Worm (Caenorhabditis elegans) whole organism, midembryonic: ENCODE results near the gene fbxa-120.

Experiments
- T22C8.4 ChIP-seq: fragments of 200-800 bp; sonication (Bioruptor generic); IDR thresholded peaks from 2 replicates; pipeline ENCODE4 v1.3.6; 2022; ENCODE audit warnings: missing genetic modification characterization, missing compliant biosample characterization
- cog-1 ChIP-seq: sonication (generic microtip); optimal IDR thresholded peaks from 2 replicates; lab custom pipeline; 2016; ENCODE audit warnings: missing genetic modification characterization, missing compliant biosample characterization
- flt-1 ChIP-seq: fragments of 200-800 bp; sonication (Bioruptor generic); IDR thresholded peaks from 2 replicates; pipeline ENCODE4 v1.3.6; 2022; ENCODE audit warnings: missing genetic modification characterization, missing compliant biosample characterization
- klf-2 ChIP-seq: fragments of 200-800 bp; sonication (Bioruptor generic); conservative IDR thresholded peaks from 2 replicates; pipeline ENCODE4 v1.3.6; 2022; ENCODE audit warnings: missing genetic modification reagents, missing genetic modification characterization, missing compliant biosample characterization
- med-1 ChIP-seq: sonication (generic microtip); optimal IDR thresholded peaks from 2 replicates; lab custom pipeline; 2017; ENCODE audit warnings: missing genetic modification characterization, mild to moderate bottlenecking, missing compliant biosample characterization, antibody characterized with exemption, missing genetic modification reagents; ENCODE audit not compliant: insufficient read depth
- ref-1 ChIP-seq: fragments of 200-800 bp; sonication (Bioruptor generic); conservative IDR thresholded peaks from 2 replicates; pipeline ENCODE4 v1.3.6; 2022; ENCODE audit warnings: missing genetic modification reagents, missing genetic modification characterization, missing compliant biosample characterization
- tab-1 ChIP-seq: fragments of 200-800 bp; sonication (Bioruptor generic); IDR thresholded peaks from 2 replicates; pipeline ENCODE4 v1.3.6; 2022; ENCODE audit warnings: missing genetic modification characterization, missing compliant biosample characterization
- ztf-23 ChIP-seq: fragments of 200-800 bp; sonication (Bioruptor generic); IDR thresholded peaks from 2 replicates; pipeline ENCODE4 v1.3.6; 2022; ENCODE audit warnings: missing genetic modification reagents, missing genetic modification characterization, missing compliant biosample characterization
- ztf-29 ChIP-seq: fragments of 200-800 bp; sonication (Bioruptor generic); IDR thresholded peaks from 2 replicates; pipeline ENCODE4 v1.3.6; 2022; ENCODE audit warnings: missing genetic modification reagents, missing genetic modification characterization, missing compliant biosample characterization

Gene fbxa-120

DNA sequence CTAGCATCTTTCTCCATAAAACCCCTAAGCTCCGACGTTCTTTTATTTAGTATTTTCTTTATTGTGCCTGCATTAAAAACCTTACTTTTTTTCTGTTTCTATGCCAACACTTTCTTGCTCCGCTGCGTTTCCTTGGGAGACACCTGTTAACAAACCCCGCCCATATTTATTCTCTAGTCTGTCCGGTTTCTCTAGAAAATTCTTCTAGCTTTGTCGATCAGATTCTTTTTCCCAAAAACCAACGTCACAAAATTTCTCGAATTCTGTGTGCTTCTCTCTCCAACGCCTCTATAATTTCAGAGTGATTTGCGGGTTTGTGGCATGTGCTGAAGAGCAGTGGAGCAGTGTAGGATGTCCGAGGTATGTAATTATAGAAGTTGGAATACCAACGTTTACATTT lies 15.8 kb downstream of the fbxa-120 start, which contains the start of gene ptr-5:
TSS of gene ptr-5 (plus strand) at position 301 of the 400 bp plus-strand sequence.
- no peak for TF ChIP-seq ref-1 (GFP tag; lab: Robert Waterston, UW)
- TF ChIP-seq ztf-29 (GFP tag; lab: Robert Waterston, UW), result no peak
- no peak for TF ChIP-seq cog-1 (tag; lab: Kevin White, UChicago)
- TF ChIP-seq klf-2, result no peak
- no peak for TF ChIP-seq ztf-23 (GFP tag; lab: Robert Waterston, UW)
- no peak for TF ChIP-seq T22C8.4 (GFP tag; lab: Robert Waterston, UW)
- TF ChIP-seq tab-1 (GFP tag; lab: Robert Waterston, UW), result no peak

DNA sequence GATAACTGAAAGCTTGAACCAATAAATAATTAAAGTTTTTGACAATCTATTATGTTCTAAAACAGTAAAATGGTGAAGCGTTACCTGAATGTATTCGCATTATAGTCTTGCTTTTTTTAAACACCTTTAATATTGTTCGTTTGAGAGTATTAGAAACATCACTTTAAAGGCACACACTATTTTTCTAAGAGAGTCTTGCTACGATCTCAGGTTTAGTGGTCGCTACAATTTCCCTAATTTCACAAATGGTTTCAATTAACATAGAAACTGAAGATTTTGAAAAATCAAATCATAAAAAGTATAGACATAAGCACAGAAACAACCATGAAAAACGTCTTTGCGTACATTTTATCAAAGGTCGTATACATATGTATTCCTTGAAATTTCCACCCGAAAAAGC lies 18.1 kb downstream of the fbxa-120 start:
- TF ChIP-seq med-1 (GFP tag; lab: Kevin White, UChicago) (no peak), ztf-29 (GFP tag; lab: Robert Waterston, UW) (no peak), flt-1 (GFP tag; lab: Robert Waterston, UW) (no peak)

DNA sequence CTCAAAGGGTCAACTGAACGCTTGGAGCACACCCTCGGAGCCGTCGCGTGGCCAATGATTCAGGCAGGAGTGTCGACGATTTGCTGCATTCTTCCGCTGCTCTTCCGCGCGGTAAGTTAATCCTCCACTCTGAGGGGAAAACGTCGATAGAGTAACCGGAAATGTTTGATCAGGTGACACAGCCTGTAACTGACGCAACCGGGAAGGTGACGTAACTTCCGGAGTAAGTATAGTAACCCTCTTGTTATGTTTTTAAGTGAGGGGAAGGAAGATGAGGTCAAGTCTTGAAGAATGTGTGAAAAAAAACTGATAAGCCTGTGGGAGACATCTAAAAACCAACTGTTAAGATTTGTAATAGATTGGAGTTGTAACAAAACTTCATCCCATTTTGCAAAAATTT lies 22.4 kb downstream of the fbxa-120 start:
- no peak for TF ChIP-seq ztf-29 (GFP tag; lab: Robert Waterston, UW)
- no peak for TF ChIP-seq tab-1 (GFP tag; lab: Robert Waterston, UW)
- TF ChIP-seq ref-1 (GFP tag; lab: Robert Waterston, UW), result no peak
- no peak for TF ChIP-seq flt-1 (GFP tag; lab: Robert Waterston, UW)
- TF ChIP-seq cog-1 (tag; lab: Kevin White, UChicago), result no peak
- no peak for TF ChIP-seq T22C8.4 (GFP tag; lab: Robert Waterston, UW)
- no peak for TF ChIP-seq klf-2
- no peak for TF ChIP-seq med-1 (GFP tag; lab: Kevin White, UChicago)
- TF ChIP-seq ztf-23 (GFP tag; lab: Robert Waterston, UW), result no peak

DNA sequence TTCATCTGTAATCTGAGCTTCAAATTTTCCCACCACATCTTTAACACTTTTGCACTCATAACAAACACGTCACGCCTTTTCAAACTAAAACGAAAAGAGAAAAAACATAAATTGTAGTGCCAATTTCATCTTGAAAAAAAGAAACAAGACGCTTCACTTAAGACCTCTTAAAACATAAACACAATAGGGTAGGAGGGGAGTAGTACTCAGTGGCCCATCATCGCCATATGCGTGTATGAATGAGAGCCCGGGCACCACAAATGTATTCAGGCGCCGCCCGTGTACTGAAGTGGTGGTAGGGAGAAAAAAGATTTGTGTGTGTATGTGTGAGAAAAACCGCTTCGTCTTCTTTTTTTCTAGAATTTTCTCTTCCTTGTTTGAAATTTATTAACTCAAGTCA lies 24.7 kb downstream of the fbxa-120 start:
- no peak for TF ChIP-seq T22C8.4 (GFP tag; lab: Robert Waterston, UW)
- TF ChIP-seq cog-1 (tag; lab: Kevin White, UChicago), result no peak

DNA sequence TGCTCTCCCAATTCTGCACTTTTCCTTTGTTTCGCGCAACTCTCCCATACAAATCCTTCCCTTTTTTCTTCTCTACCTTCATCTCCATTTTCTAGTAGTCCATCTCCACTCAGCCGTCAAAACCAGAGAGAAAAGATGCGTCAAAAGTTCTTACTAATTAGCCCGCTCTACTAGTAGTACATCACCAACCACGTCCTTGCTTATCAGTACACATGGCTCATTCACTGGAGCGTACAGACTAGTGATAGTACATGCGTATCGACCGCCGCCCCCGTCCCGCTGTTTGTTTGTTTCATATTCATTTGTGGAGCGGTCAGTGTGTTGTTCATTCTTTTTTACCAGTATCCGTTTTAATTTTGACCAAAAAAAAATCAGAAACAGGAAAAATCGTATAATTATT lies 26.6 kb downstream of the fbxa-120 start:
- TF ChIP-seq klf-2 (no peak), ref-1 (GFP tag; lab: Robert Waterston, UW) (no peak)

DNA sequence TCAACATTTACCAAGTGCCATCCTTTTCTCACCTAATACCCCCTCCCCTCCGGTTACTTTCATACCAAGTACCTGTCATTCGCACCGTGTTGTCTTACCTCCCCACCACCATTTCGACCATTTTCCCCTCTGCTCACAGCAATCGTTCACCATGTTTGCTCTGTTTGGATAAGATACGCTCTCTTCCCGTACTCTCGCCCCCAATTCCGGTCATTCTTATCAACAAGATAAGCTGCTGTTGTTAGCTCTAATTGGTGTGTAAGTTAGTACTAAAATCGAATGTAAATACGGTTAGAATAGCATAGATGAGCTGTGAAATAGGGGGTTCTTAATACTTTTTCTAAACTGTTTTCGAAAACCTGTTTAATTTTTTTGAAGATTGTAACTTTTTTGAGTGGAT lies 28.1 kb downstream of the fbxa-120 start:
- no peak for TF ChIP-seq cog-1 (tag; lab: Kevin White, UChicago)
- no peak for TF ChIP-seq ztf-23 (GFP tag; lab: Robert Waterston, UW)
- TF ChIP-seq flt-1 (GFP tag; lab: Robert Waterston, UW), result no peak
- no peak for TF ChIP-seq med-1 (GFP tag; lab: Kevin White, UChicago)

DNA sequence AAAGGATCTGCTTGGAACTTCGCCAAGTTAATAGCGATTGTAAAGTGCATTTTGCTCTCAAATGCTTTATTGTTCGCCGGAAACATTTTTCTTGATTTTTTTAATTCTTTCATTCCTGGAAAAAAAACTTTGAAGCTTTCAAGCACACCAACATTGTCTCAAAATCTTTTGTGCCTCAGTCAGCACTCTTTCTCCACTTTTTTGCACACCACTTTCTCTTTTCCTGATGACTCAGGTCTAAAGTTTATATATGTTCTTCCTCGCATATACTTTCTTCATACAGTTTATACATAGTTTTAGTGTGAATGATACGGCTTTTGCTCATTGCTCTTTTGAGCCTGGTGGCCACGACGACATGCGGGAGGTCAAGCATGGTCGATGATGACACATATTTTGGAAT lies 31.2 kb downstream of the fbxa-120 start, which contains the start of gene C53C11.5:
TSS of gene C53C11.5 (plus strand) at position 301 of the 400 bp plus-strand sequence.
- no peak for TF ChIP-seq ztf-23 (GFP tag; lab: Robert Waterston, UW)
- no peak for TF ChIP-seq ztf-29 (GFP tag; lab: Robert Waterston, UW)
- TF ChIP-seq tab-1 (GFP tag; lab: Robert Waterston, UW), result no peak
- TF ChIP-seq ref-1 (GFP tag; lab: Robert Waterston, UW), result no peak
- TF ChIP-seq med-1 (GFP tag; lab: Kevin White, UChicago), result no peak
- no peak for TF ChIP-seq flt-1 (GFP tag; lab: Robert Waterston, UW)
- TF ChIP-seq cog-1 (tag; lab: Kevin White, UChicago), result no peak
- TF ChIP-seq T22C8.4 (GFP tag; lab: Robert Waterston, UW), result no peak
- no peak for TF ChIP-seq klf-2

DNA sequence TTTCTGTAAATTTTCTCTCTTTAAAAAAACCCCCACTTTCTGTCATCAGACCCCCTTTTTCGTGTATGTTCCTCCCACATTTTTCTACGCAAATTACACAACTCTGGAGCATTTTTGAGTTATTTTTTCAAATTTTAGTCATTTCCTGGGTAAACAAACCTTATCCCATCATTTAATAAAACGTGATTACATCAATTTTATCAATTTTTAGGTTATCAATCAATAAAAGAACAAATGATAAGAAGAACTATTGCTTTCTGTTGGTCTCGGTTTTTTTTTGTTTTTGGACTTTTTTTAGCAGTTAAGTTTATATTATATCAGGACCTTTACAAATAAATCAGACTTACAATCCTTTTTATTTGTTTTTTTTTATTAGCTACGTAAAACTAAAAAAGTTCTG lies 33.8 kb downstream of the fbxa-120 start, which contains the start of gene C53C11.2:
TSS of gene C53C11.2 (plus strand) at position 284 of the 400 bp plus-strand sequence.
- no peak for TF ChIP-seq T22C8.4 (GFP tag; lab: Robert Waterston, UW)
- TF ChIP-seq cog-1 (tag; lab: Kevin White, UChicago), result no peak
- TF ChIP-seq med-1 (GFP tag; lab: Kevin White, UChicago), result no peak
- no peak for TF ChIP-seq tab-1 (GFP tag; lab: Robert Waterston, UW)
- TF ChIP-seq ref-1 (GFP tag; lab: Robert Waterston, UW), result no peak
- no peak for TF ChIP-seq ztf-23 (GFP tag; lab: Robert Waterston, UW)
- TF ChIP-seq flt-1 (GFP tag; lab: Robert Waterston, UW), result no peak
- TF ChIP-seq klf-2, result no peak
- TF ChIP-seq ztf-29 (GFP tag; lab: Robert Waterston, UW), result no peak

DNA sequence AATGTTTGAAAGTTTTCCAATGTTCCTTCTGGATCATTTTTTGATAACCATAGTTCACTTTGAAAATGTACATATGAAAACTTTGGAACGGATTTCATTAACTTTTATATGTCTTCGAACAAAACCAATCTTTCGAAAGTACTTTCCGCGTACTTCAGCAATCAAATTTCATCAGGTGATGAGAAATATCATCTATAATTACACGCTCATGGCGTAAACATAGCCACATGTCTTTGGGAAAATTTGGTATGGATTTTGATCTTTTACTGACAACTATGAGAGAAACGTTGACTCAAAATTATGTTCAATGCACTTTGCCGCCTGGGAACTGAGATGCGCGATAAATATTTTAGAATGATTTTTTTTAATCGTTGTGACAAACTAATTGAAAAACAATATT lies 36.4 kb downstream of the fbxa-120 start:
- TF ChIP-seq tab-1 (GFP tag; lab: Robert Waterston, UW), result no peak
- no peak for TF ChIP-seq klf-2
- no peak for TF ChIP-seq ztf-23 (GFP tag; lab: Robert Waterston, UW)
- no peak for TF ChIP-seq ref-1 (GFP tag; lab: Robert Waterston, UW)
- TF ChIP-seq med-1 (GFP tag; lab: Kevin White, UChicago), result no peak
- no peak for TF ChIP-seq T22C8.4 (GFP tag; lab: Robert Waterston, UW)

DNA sequence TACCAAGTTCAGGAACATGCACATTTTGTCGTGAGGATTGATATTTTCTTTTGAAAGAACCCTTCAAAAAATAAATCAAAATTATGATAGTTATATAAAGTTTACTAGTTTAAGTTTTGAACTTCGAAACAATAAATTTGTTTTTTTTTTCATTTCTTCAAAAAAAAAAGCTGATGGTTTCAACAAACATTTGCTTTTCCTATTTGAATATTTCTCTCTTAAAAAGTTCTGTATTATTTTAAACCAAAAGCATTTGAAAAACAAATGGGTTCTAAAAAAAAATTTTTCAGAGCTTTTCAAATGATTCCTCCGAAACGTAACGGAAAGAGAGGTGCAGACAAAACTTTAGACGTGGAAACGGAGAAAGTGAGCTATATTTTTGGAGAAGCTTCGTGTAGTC lies 38.0 kb downstream of the fbxa-120 start, which contains the start of gene C53C11.1:
TSS of gene C53C11.1 (plus strand) at position 301 of the 400 bp plus-strand sequence.
- TF ChIP-seq tab-1 (GFP tag; lab: Robert Waterston, UW), result no peak

DNA sequence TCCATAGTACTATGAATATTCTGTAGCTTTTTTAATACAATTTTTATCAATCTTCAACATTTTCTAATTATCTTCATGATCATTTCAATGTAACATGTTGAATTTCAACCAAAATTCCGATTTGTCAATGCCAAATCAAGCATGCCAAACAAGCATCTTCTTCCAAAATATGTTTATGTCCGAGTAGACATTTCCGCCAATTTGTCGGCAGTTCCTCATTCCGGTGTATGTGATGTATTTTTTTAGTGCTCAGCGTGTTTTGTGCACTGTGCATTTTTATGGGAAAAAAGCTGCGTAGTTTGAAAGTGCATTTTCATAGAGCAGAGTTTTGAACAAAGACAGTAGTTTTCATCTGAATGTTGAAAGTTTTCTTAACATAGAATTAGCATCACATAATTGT lies 46.9 kb downstream of the fbxa-120 start:
- TF ChIP-seq ztf-29 (GFP tag; lab: Robert Waterston, UW), result no peak
- no peak for TF ChIP-seq cog-1 (tag; lab: Kevin White, UChicago)
- no peak for TF ChIP-seq tab-1 (GFP tag; lab: Robert Waterston, UW)
- TF ChIP-seq klf-2, result no peak
- TF ChIP-seq ref-1 (GFP tag; lab: Robert Waterston, UW), result no peak
- TF ChIP-seq T22C8.4 (GFP tag; lab: Robert Waterston, UW), result no peak
- no peak for TF ChIP-seq med-1 (GFP tag; lab: Kevin White, UChicago)
- no peak for TF ChIP-seq ztf-23 (GFP tag; lab: Robert Waterston, UW)
- no peak for TF ChIP-seq flt-1 (GFP tag; lab: Robert Waterston, UW)
